Worm (Caenorhabditis elegans) whole organism, L1 larva: ENCODE measurements around the gene plc-1.

Experiments
- C16A3.4 ChIP-seq: fragments of 150-350 bp; optimal IDR thresholded peaks from 2 replicates; lab custom pipeline; 2014; ENCODE audit warnings: missing biosample characterization, missing genetic modification characterization
- C34B4.2 ChIP-seq: sonication (generic microtip); optimal IDR thresholded peaks from 2 replicates; lab custom pipeline; 2017; ENCODE audit warnings: mild to moderate bottlenecking, missing genetic modification characterization, missing compliant biosample characterization
- Y116A8C.19 ChIP-seq: sonication (generic microtip); optimal IDR thresholded peaks from 2 replicates; lab custom pipeline; 2016; ENCODE audit warnings: missing compliant biosample characterization, missing genetic modification characterization, borderline replicate concordance
- aha-1 ChIP-seq: fragments of 150-350 bp; optimal IDR thresholded peaks from 2 replicates; lab custom pipeline; 2014; ENCODE audit warnings: missing biosample characterization, missing genetic modification characterization
- alr-1 ChIP-seq: fragments of 200-800 bp; sonication (Bioruptor generic); optimal IDR thresholded peaks from 2 replicates; lab custom pipeline; 2018; ENCODE audit warnings: borderline replicate concordance, mild to moderate bottlenecking, missing genetic modification characterization, missing compliant biosample characterization
- aly-2 ChIP-seq: fragments of 150-350 bp; optimal IDR thresholded peaks from 2 replicates; lab custom pipeline; 2014; ENCODE audit warnings: missing biosample characterization, missing genetic modification characterization
- ceh-63 ChIP-seq: fragments of 200-800 bp; sonication (Bioruptor generic); optimal IDR thresholded peaks from 2 replicates; lab custom pipeline; 2018; ENCODE audit warnings: mild to moderate bottlenecking, missing genetic modification characterization, missing compliant biosample characterization
- ceh-8 ChIP-seq: fragments of 200-800 bp; sonication (Bioruptor generic); optimal IDR thresholded peaks from 2 replicates; lab custom pipeline; 2018; ENCODE audit warnings: mild to moderate bottlenecking, missing genetic modification characterization, moderate library complexity, missing compliant biosample characterization
- ceh-90 ChIP-seq: sonication (generic microtip); optimal IDR thresholded peaks from 2 replicates; lab custom pipeline; 2016; ENCODE audit warnings: missing genetic modification characterization, missing compliant biosample characterization
- ces-1 ChIP-seq: fragments of 150-350 bp; optimal IDR thresholded peaks from 2 replicates; lab custom pipeline; 2014; ENCODE audit warnings: missing biosample characterization, missing genetic modification reagents, missing genetic modification characterization
- egl-27 ChIP-seq, 2 experiments: fragments of 150-350 bp in 1 of 2; sonication (generic microtip); optimal IDR thresholded peaks; 3 replicates each; lab custom pipeline; 2017 to 2018; ENCODE audit warnings: missing biosample characterization in 2 of 2, missing genetic modification characterization in 2 of 2, missing genetic modification reagents in 2 of 2
- elt-2 ChIP-seq: sonication (generic microtip); optimal IDR thresholded peaks from 2 replicates; lab custom pipeline; 2016; ENCODE audit warnings: missing genetic modification characterization, mild to moderate bottlenecking, inconsistent platforms, missing compliant biosample characterization, missing genetic modification reagents
- elt-3 ChIP-seq, 6 experiments: fragments of 150-350 bp in 1 of 6; sonication (generic microtip); optimal IDR thresholded peaks; 2 replicates each; lab custom pipeline; 2017 to 2018; ENCODE audit warnings: missing biosample characterization in 6 of 6, missing genetic modification characterization in 6 of 6, inconsistent platforms in 1 of 6
- ets-5 ChIP-seq: fragments of 200-800 bp; sonication (Bioruptor generic); IDR thresholded peaks from 2 replicates; pipeline ENCODE4 v1.3.6; 2022; ENCODE audit warnings: missing genetic modification characterization, missing compliant biosample characterization
- fos-1 ChIP-seq: fragments of 150-350 bp; optimal IDR thresholded peaks from 2 replicates; lab custom pipeline; 2014; ENCODE audit warnings: missing biosample characterization, missing genetic modification characterization
- grh-1 ChIP-seq: fragments of 200-800 bp; sonication (Bioruptor generic); IDR thresholded peaks from 2 replicates; pipeline ENCODE4 v1.3.6; 2022; ENCODE audit warnings: missing genetic modification reagents, missing genetic modification characterization, missing compliant biosample characterization
- lin-14 ChIP-seq: fragments of 200-800 bp; sonication (Bioruptor generic); optimal IDR thresholded peaks from 2 replicates; lab custom pipeline; 2018; ENCODE audit warnings: mild to moderate bottlenecking, missing genetic modification characterization, moderate library complexity, missing compliant biosample characterization
- lin-35 ChIP-seq, 2 experiments: fragments of 150-350 bp; optimal IDR thresholded peaks; 2 replicates each; lab custom pipeline; 2014; ENCODE audit warnings: missing biosample characterization in 2 of 2, missing genetic modification characterization in 2 of 2, missing genetic modification reagents in 2 of 2
- mdl-1 ChIP-seq, 2 experiments: fragments of 150-350 bp; optimal IDR thresholded peaks; 2 replicates each; lab custom pipeline; 2014 to 2017; ENCODE audit warnings: missing biosample characterization in 2 of 2, missing genetic modification characterization in 2 of 2, inconsistent platforms in 1 of 2
- nhr-237 ChIP-seq: fragments of 150-350 bp; optimal IDR thresholded peaks from 2 replicates; lab custom pipeline; 2014; ENCODE audit warnings: missing biosample characterization, missing genetic modification characterization
- nhr-76 ChIP-seq: sonication (generic microtip); optimal IDR thresholded peaks from 2 replicates; lab custom pipeline; 2017; ENCODE audit warnings: missing biosample characterization, missing genetic modification characterization
- nhr-77 ChIP-seq: fragments of 150-350 bp; optimal IDR thresholded peaks from 2 replicates; lab custom pipeline; 2014; ENCODE audit warnings: missing biosample characterization, missing genetic modification characterization
- nhr-84 ChIP-seq: sonication (generic microtip); optimal IDR thresholded peaks from 2 replicates; lab custom pipeline; 2017; ENCODE audit warnings: missing biosample characterization, missing genetic modification characterization
- pag-3 ChIP-seq: sonication (generic microtip); optimal IDR thresholded peaks from 2 replicates; lab custom pipeline; 2017; ENCODE audit warnings: missing genetic modification characterization, mild to moderate bottlenecking, missing compliant biosample characterization, antibody characterized with exemption, borderline replicate concordance; ENCODE audit not compliant: insufficient read depth
- pax-3 ChIP-seq: fragments of 200-800 bp; sonication (Bioruptor generic); optimal IDR thresholded peaks from 2 replicates; lab custom pipeline; 2018; ENCODE audit warnings: mild to moderate bottlenecking, missing genetic modification characterization, moderate library complexity, missing compliant biosample characterization
- pqm-1 ChIP-seq: sonication (generic microtip); optimal IDR thresholded peaks from 3 replicates; lab custom pipeline; 2017; ENCODE audit warnings: missing biosample characterization, missing genetic modification characterization
- rnt-1 ChIP-seq: sonication (generic microtip); optimal IDR thresholded peaks from 2 replicates; lab custom pipeline; 2016; ENCODE audit warnings: mild to moderate bottlenecking, missing genetic modification characterization, moderate library complexity, missing compliant biosample characterization
- skn-1 ChIP-seq: fragments of 150-350 bp; optimal IDR thresholded peaks from 2 replicates; lab custom pipeline; 2014; ENCODE audit warnings: missing biosample characterization, missing genetic modification characterization
- snpc-4 ChIP-seq: fragments of 150-350 bp; optimal IDR thresholded peaks from 2 replicates; lab custom pipeline; 2014; ENCODE audit warnings: missing biosample characterization, missing genetic modification characterization
- sptf-1 ChIP-seq: fragments of 150-350 bp; optimal IDR thresholded peaks from 2 replicates; lab custom pipeline; 2014; ENCODE audit warnings: missing biosample characterization, missing genetic modification characterization
- tbx-2 ChIP-seq: sonication (generic microtip); optimal IDR thresholded peaks from 2 replicates; lab custom pipeline; 2016; ENCODE audit warnings: missing genetic modification characterization, missing compliant biosample characterization
- tlp-1 ChIP-seq: fragments of 150-350 bp; optimal IDR thresholded peaks from 2 replicates; lab custom pipeline; 2014; ENCODE audit warnings: missing biosample characterization, missing genetic modification characterization
- unc-30 ChIP-seq: sonication (generic microtip); optimal IDR thresholded peaks from 2 replicates; lab custom pipeline; 2017; ENCODE audit warnings: missing biosample characterization, missing genetic modification characterization
- zag-1 ChIP-seq: fragments of 150-350 bp; optimal IDR thresholded peaks from 2 replicates; lab custom pipeline; 2014; ENCODE audit warnings: missing biosample characterization, missing genetic modification characterization
- ztf-11 ChIP-seq, 2 experiments: sonication (generic microtip); optimal IDR thresholded peaks; 2 replicates each; lab custom pipeline; 2016 to 2017; ENCODE audit warnings: missing genetic modification characterization in 2 of 2, missing biosample characterization in 1 of 2, missing compliant biosample characterization in 1 of 2

The plc-1 gene

DNA sequence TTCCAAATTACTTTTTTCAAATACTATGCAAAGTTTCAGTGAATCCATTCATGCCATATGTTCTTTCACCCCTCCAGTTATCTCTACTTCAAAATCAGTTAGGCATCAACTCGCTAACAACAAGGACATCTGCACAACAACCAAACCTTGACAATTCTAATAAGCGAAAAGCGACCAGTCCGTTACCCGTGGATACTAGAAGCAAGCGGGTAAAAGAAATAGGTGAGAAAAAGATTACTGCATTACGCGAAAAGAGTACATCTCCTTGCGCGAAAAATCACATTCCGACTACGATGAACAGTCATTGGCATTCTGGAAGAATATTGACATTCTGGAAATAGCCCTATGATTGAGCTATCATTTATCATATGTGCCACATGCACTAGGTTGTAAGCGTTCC lies 82.3 kb downstream of the plc-1 start (continued):
- TF ChIP-seq lin-14 (no peak), ztf-11 (tag; optimal IDR thresholded peaks at IDR 0.05; lab: Kevin White, UChicago) (no peak), nhr-84 (tag; lab: Kevin White, UChicago) (no peak), rnt-1 (tag; lab: Kevin White, UChicago) (peak; percentile 2), skn-1 (tag; lab: Kevin White, UChicago) (peak; percentile 30)

DNA sequence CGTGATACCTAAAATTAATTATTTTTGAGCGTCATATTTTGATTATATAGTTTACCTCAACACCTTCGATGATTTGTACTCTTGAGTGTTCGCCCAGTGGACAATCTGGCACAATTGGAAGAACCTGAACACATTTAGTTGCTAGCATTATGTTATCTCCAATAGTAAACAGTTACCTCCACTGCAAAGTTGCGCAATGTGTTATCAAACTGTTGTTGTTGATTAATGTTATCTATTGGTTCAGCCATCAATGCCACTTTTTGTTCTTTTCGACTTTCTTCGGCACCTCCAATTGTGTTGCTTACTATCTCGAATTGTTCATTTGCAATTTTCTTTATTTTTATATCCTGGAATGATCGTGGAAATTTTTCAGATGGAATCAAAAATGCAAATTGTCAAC lies 83.9 kb downstream of the plc-1 start:
- TF ChIP-seq grh-1 (GFP tag; lab: Robert Waterston, UW) (no peak), nhr-76 (no peak), C16A3.4 (tag; lab: Kevin White, UChicago) (no peak), Y116A8C.19 (no peak), alr-1 (no peak), ces-1 (no peak), mdl-1 (tag; optimal IDR thresholded peaks at IDR 0.05; lab: Kevin White, UChicago) (no peak), elt-3 (tag; optimal IDR thresholded peaks at IDR 0.05; lab: Kevin White, UChicago) (no peak), pqm-1 (tag; lab: Kevin White, UChicago) (no peak), ceh-63 (GFP tag; lab: Kevin White, UChicago) (no peak), pax-3 (tag; lab: Kevin White, UChicago) (no peak), ets-5 (GFP tag; lab: Robert Waterston, UW) (no peak), nhr-84 (tag; lab: Kevin White, UChicago) (no peak), nhr-237 (no peak), ztf-11 (tag; optimal IDR thresholded peaks at IDR 0.05; lab: Kevin White, UChicago) (no peak), fos-1 (no peak), tbx-2 (tag; lab: Kevin White, UChicago) (no peak), aly-2 (tag; lab: Kevin White, UChicago) (no peak)

DNA sequence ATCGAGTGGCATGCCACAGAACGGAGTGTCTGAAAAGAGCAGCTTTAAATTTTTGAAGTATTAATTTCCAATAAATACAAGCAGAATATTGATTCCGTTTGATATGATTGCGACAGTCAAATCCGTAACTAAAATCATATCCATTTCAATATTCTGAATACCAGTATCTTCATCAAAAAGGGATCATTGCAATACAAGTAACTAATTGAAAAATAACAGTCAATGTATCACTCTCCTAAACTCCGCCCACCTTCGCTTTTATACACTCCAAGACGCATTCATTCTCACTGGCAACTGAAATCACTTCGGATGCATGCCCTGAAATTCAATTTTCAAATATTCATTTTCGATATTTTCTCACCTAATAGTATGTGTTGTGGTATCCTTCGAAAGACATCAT lies 85.0 kb downstream of the plc-1 start, which contains the start of gene R07A4.3:
TSS of gene R07A4.3 (plus strand) at position 301 of the 400 bp plus-strand sequence.
- TF ChIP-seq rnt-1 (tag; lab: Kevin White, UChicago) (no peak), C34B4.2 (tag; lab: Kevin White, UChicago) (no peak), snpc-4 (tag; lab: Kevin White, UChicago) (no peak), ceh-8 (no peak), nhr-77 (tag; lab: Kevin White, UChicago) (no peak), zag-1 (tag; lab: Kevin White, UChicago) (no peak), tlp-1 (no peak), pag-3 (no peak), unc-30 (no peak), ceh-90 (tag; lab: Kevin White, UChicago) (no peak), sptf-1 (tag; lab: Kevin White, UChicago) (no peak)

- TF ChIP-seq aly-2 (tag; lab: Kevin White, UChicago), result no peak
- no peak for TF ChIP-seq pax-3 (tag; lab: Kevin White, UChicago)
- peak; percentile 42 for TF ChIP-seq elt-2 (tag; lab: Kevin White, UChicago)
- TF ChIP-seq zag-1 (tag; lab: Kevin White, UChicago), result no peak
- peak in 1 of 2 experiments; percentile 7 for TF ChIP-seq lin-35 (GFP tag; optimal IDR thresholded peaks at IDR 0.05; lab: Kevin White, UChicago)
- no peak for TF ChIP-seq egl-27 (tag; optimal IDR thresholded peaks at IDR 0.05; lab: Kevin White, UChicago)
- TF ChIP-seq, all 84 proteins: peak for 2
Observed at ce11 chrX:10748145-10748544, 90.3 kb downstream of the plc-1 start.

DNA sequence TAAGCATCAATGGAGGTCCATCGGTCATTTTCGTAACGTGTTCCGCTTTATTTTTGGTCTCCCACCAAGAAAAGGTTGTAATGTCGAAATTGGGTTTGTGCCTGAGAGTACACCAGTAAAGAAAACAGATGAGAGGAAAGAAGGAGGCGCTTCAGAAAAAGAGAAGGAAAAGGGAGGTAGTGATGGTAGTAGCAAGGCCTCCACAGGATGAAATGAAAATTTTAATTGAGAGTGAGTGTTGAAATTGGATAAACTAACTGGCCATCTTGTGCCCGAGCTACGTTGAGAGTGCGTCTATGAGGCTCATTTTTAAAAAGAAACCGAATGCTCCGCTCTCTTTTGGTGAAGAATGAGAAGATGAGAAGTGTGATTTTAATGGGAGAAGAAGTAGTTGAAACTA lies 92.1 kb downstream of the plc-1 start, which contains the start of gene R07A4.2:
TSS of gene R07A4.2 (minus strand) at position 101 of the 400 bp plus-strand sequence.
- TF ChIP-seq aha-1 (tag; lab: Kevin White, UChicago) (no peak), lin-35 (GFP tag; optimal IDR thresholded peaks at IDR 0.05; lab: Kevin White, UChicago) (no peak)
